Fruit fly (Drosophila melanogaster): ENCODE results near the gene CG7290.

The CG7290 gene

DNA sequence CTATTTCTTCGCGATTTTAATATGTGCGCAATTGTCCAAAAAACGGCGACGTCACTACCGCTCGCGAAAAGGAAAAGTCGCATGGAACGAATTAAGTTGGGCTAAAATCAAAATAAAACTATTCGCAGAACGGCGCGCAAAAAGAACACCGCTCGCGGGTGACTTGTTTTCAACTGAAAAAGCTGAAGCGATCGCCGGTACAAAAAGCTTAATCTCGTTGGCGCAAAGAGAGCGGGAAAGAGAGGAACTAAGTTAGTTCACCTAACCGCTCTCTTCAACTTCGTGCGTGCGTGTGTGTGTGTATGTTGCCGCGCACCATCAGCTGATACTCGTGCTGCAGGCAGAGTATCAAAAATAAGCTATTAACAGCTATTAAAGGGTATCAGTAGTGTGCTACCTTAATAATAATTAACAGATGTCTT, 7.7 kb downstream of the CG7290 start, which contains the start of gene CG42674 (continued):
- TF ChIP-seq Hey (tag; optimal IDR thresholded peaks at IDR 0.05): no peak
- TF ChIP-seq CG34376 (GFP tag; optimal IDR thresholded peaks at IDR 0.05): peak; percentile 54
- no peak for TF ChIP-seq sd (tag; optimal IDR thresholded peaks at IDR 0.05)
- no peak for TF ChIP-seq Lhr (GFP tag; optimal IDR thresholded peaks at IDR 0.05)
- TF ChIP-seq crc (GFP tag; optimal IDR thresholded peaks at IDR 0.05): no peak
- no peak for TF ChIP-seq slp2 (GFP tag; optimal IDR thresholded peaks at IDR 0.05)
- no peak for TF ChIP-seq CG12299 (tag; optimal IDR thresholded peaks at IDR 0.05)
- TF ChIP-seq ERR (GFP tag; optimal IDR thresholded peaks at IDR 0.05): no peak
- no peak for TF ChIP-seq Dip3 (GFP tag; optimal IDR thresholded peaks at IDR 0.05)
- TF ChIP-seq Taf1 (GFP tag; IDR thresholded peaks at IDR 0.05): no peak
- TF ChIP-seq cg (GFP tag; optimal IDR thresholded peaks at IDR 0.05): peak; percentile 61
- no peak for TF ChIP-seq dysf (GFP tag; IDR thresholded peaks at IDR 0.05)
- TF ChIP-seq en (GFP tag; optimal IDR thresholded peaks at IDR 0.05): no peak
- TF ChIP-seq tin (GFP tag; optimal IDR thresholded peaks at IDR 0.05): no peak
- no peak for TF ChIP-seq scrt (GFP tag; optimal IDR thresholded peaks at IDR 0.05)
- TF ChIP-seq bsh (GFP tag; optimal IDR thresholded peaks at IDR 0.05): no peak
- TF ChIP-seq pfk (GFP tag; optimal IDR thresholded peaks at IDR 0.05): no peak
- TF ChIP-seq CG10959 (GFP tag; IDR thresholded peaks at IDR 0.05): no peak
- TF ChIP-seq ken (GFP tag; IDR thresholded peaks at IDR 0.05): no peak
- TF ChIP-seq jing (GFP tag; optimal IDR thresholded peaks at IDR 0.05): no peak
- no peak for TF ChIP-seq kah (GFP tag; optimal IDR thresholded peaks at IDR 0.05)
- no peak for TF ChIP-seq CG18619 (GFP tag; optimal IDR thresholded peaks at IDR 0.05)
- no peak for TF ChIP-seq CG15011 (GFP tag; optimal IDR thresholded peaks at IDR 0.05)
- no peak for TF ChIP-seq sima (GFP tag; optimal IDR thresholded peaks at IDR 0.05)
- peak; percentile 8 for TF ChIP-seq HmgZ (tag; optimal IDR thresholded peaks at IDR 0.05)
- TF ChIP-seq esg (GFP tag; conservative IDR thresholded peaks at IDR 0.05): no peak
- TF ChIP-seq CG12219 (GFP tag; optimal IDR thresholded peaks at IDR 0.05): no peak
- peak; percentile 23 for TF ChIP-seq CG3281 (GFP tag; optimal IDR thresholded peaks at IDR 0.05)
- no peak for TF ChIP-seq fd64A (GFP tag; optimal IDR thresholded peaks at IDR 0.05)
- TF ChIP-seq zen (tag; optimal IDR thresholded peaks at IDR 0.05): no peak
- TF ChIP-seq psq (GFP tag; optimal IDR thresholded peaks at IDR 0.05): no peak
- 0 out of 2 replicates have a peak, but pooled peaks have one; percentile 11 for TF ChIP-seq seq (GFP tag; IDR thresholded peaks at IDR 0.05)
- peak; percentile 63; the same call in 1 of the 3 replicates for TF ChIP-seq CG34422 (GFP tag; IDR thresholded peaks at IDR 0.05)
- TF ChIP-seq nerfin-1 (tag; optimal IDR thresholded peaks at IDR 0.05): no peak
- no peak for TF ChIP-seq crol (GFP tag; IDR thresholded peaks at IDR 0.05)
- no peak for TF ChIP-seq sim (GFP tag; IDR thresholded peaks at IDR 0.05)
- no peak for TF ChIP-seq CG11696 (GFP tag; IDR thresholded peaks at IDR 0.05)
- TF ChIP-seq CG17385 (GFP tag; optimal IDR thresholded peaks at IDR 0.05): peak; percentile 9
- TF ChIP-seq Rfx (GFP tag; IDR thresholded peaks at IDR 0.05): peak; percentile 38; the same call in 1 of the 2 replicates
- no peak for TF ChIP-seq CG8281 (tag; optimal IDR thresholded peaks at IDR 0.05)
- 0 out of 3 replicates have a peak, but pooled peaks have one; percentile 37 for TF ChIP-seq otp (GFP tag; IDR thresholded peaks at IDR 0.05)
- no peak for TF ChIP-seq odd (GFP tag; optimal IDR thresholded peaks at IDR 0.05)
- TF ChIP-seq CG15479 (GFP tag; optimal IDR thresholded peaks at IDR 0.05): no peak
- no peak for TF ChIP-seq danr (GFP tag; IDR thresholded peaks at IDR 0.05)
- TF ChIP-seq chm (GFP tag; IDR thresholded peaks at IDR 0.05): peak; percentile 61; the same call in 1 of the 2 replicates
- TF ChIP-seq chinmo (GFP tag; IDR thresholded peaks at IDR 0.05; ENCODE audit: partially characterized antibody): peak; percentile 60; the same call in 1 of the 4 replicates
- no peak for TF ChIP-seq CG31365 (tag; optimal IDR thresholded peaks at IDR 0.05)
- TF ChIP-seq gce (GFP tag; IDR thresholded peaks at IDR 0.05): no peak
- TF ChIP-seq bcd (GFP tag; optimal IDR thresholded peaks at IDR 0.05): no peak
- peak; percentile 3 for TF ChIP-seq CG7987 (GFP tag; optimal IDR thresholded peaks at IDR 0.05)
- TF ChIP-seq CG16813 (GFP tag; IDR thresholded peaks at IDR 0.05; ENCODE audit: partially characterized antibody): no peak

All from whole organism, embryonic.